Fruit fly (Drosophila melanogaster): ENCODE results near the gene Gr97a.

Gr97a gene

DNA sequence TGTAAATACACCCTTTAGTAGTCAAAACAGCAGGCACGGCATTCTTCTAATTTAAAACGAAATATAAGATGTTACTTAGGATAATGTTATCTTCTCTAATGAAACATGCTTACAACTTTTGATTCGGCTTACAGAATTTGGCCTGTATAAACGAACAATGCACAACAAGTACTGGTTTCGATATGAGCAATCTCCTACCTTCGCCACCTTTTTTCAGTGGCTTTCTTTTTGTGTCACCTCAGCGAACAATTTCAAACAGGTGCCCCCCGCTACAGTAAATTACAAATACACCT, 2.0 kb upstream of the Gr97a start:
- no peak for TF ChIP-seq noc (tag; optimal IDR thresholded peaks at IDR 0.05)

DNA sequence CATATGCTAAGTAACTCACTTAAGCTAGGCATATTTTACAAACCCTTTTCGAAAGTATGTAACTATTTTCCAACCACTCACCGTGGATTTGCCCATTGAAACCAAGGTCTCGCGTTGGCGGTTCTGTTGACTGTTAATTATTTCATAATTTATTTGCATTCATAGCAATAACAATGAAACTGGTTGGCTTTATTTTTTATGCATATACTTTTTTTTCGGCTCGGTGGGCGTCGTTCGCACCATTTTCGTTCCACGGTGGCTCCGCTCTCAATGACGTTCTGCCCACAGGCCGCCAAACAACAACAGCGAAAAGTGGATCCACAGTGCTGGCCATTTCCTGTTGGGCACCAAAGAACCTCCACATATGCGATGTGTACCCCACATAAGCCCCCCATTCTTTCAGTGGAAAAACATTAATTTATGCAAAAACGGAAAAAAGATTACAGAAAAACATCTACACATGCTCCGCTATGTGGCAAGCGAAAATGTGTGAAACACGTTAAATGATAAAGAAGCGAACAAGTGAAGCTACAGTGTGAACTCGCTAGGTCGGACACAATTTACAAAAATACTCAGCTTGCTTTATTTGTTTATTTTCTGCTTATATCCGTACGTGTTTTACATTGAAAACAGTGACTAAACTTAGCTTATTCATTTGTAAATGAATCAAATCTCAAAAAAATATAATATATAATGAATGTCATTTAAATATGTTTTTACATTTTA, 1.5 kb upstream of the Gr97a start:
- TF ChIP-seq noc (tag; optimal IDR thresholded peaks at IDR 0.05), result peak; percentile 41

DNA sequence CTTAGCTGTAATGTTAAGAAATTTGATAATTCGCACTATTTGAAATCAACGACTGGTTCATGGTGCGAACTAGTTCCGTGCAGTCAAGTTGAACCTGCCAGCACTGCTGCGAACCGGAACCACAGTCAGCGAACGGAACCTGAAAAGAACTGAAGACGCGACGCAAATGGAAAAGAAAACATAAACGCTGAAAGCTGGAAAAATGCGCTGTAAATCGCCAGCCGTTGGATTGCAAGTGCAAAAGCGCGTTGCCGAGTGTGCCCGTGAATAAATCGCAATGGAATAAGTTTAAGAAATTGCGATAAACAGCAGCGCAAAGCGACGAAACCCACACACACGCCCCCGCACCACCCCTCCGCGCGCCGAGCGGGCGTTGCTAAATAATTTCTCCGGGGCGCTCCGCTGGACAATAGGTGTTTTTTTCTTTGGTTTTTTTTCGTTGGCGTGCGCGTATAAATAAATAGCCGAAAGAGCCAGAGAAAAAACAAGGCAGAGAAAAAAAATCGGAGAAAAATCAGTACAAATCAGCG, 574 bp upstream of the Gr97a start, which contains the start of gene CG5521:
Gene CG5521, plus strand, starts transcription at position 137 of the 530 bp plus-strand sequence.
- TF ChIP-seq noc (tag; optimal IDR thresholded peaks at IDR 0.05), result peak; percentile 20

DNA sequence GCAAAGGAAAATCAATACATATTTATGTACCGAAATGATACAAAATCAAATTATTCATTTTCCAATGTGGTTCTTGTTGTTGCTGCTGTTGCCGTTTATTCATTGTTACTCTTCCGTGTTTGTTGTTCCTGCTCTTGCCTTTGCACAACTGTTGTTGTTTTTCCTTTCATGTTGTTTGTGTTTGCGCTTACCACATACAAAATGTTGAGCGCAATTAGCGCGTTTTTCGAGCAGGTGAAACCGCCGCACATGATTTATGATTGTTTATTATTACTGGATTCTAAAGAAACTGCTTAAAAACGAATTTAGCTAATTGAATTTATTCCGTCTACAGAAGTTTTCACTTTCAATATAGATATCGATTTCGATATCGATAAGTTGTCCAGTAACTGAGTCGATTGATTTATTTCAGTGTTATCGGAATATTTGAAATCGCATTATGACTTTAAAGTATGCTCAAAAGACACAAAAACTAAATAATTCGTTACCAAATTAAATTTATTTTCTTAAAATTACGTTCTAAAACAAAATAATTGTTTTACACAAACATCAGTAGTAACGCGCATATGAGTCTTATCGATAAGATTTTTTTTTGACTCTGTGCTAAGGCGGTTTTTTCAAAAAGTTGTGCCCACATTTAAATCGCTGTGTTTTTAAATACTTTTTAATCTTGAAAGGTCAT, 1.7 kb downstream of the Gr97a start, which contains the start of gene Tsp97E:
Gene Tsp97E, minus strand, starts transcription at position 366 of the 682 bp plus-strand sequence.
- no peak for TF ChIP-seq noc (tag; optimal IDR thresholded peaks at IDR 0.05)

DNA sequence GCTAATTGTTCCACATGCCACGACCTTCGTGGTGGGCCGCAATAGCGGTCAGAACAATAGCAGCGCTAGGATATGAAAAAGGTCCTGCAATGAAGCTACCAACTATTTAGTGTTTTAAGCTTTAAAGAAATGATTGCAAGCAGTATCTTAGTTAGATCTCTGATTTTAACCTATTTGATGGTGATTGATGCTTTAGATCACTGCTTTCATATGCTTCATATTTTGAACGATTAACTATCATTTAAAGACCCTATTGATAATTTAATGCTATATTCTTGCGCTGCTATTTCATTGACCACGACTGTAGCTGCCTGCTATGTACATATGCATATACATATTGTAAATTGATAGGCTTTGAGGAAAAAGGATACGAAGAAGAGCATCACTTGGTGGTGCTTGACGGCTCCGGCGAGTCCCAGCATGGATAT, 2.5 kb downstream of the Gr97a start:
- peak; percentile 88 for TF ChIP-seq noc (tag; optimal IDR thresholded peaks at IDR 0.05)

DNA sequence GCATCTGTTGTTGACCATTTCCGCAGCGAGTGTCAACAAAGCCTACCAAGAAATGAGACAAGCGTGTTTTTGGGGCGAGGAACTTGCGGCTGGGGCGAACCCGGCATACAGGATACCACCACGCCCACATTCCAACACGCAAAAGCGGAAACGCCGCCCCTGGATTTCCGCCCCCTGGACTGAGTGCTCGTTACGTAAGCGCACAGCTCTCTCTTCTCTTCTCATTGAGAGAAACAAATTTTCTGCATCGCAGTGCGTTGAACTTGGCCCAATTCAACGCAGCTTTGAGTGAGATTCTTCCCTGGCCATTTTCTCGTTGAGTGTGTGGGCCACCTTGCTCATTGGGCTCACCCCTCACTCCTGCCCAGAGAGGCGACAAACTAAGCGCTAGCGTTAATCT, 5.8 kb downstream of the Gr97a start:
- TF ChIP-seq noc (tag; optimal IDR thresholded peaks at IDR 0.05), result no peak

DNA sequence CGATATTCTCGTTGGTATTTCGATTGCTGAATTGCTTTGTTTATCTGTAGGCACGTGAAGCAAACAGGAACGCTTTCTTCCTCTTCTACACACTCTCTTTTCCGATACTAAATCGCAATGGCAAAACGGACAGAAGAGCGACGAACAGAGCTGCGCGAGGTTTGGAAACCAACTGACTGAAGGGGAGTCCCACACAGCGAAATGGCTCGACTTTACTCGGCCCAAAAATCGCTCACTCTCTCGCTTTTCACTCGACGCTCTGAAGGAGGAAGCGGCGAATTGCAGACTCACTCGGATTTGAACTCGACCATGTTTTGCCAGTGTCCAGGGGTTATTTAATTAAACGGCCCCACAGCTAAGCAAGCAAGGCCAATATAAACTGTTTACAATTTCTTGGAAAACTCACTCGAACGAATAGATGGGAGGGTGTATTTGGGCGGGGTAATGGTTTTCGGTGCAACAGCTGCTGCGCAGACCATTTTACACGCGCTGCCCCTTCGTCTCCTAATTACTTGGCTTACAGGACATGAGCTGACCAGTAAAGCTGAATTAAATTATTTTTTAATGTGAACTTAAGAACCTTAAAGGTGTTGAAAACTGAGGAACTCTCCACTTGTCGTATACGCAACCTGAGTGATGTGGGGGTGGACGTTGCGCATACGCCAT, 7.8 kb downstream of the Gr97a start, which contains the start of gene CG6330:
Gene CG6330, minus strand, starts transcription at position 178 of the 666 bp plus-strand sequence.
- TF ChIP-seq noc (tag; optimal IDR thresholded peaks at IDR 0.05), result no peak

DNA sequence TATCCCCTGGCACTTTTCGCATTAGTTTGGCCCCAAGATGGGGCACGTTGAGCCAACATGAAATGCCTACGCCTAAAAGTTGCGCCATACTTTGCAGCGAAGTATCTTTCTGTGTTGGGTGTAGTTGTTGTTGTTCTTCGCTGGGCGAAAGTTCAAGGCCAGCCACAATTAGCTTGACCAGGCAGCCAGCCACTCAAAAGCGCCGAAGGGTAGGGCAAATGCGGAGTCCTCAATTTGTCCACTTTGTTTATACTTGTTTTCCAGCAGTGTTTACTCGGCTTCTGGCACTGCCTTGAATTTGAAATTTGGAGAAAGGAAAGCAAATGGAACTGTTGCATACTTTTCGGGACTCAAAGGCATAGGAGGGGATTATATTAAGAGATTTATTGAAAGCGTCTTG, 9.2 kb downstream of the Gr97a start:
- no peak for TF ChIP-seq noc (tag; optimal IDR thresholded peaks at IDR 0.05)

DNA sequence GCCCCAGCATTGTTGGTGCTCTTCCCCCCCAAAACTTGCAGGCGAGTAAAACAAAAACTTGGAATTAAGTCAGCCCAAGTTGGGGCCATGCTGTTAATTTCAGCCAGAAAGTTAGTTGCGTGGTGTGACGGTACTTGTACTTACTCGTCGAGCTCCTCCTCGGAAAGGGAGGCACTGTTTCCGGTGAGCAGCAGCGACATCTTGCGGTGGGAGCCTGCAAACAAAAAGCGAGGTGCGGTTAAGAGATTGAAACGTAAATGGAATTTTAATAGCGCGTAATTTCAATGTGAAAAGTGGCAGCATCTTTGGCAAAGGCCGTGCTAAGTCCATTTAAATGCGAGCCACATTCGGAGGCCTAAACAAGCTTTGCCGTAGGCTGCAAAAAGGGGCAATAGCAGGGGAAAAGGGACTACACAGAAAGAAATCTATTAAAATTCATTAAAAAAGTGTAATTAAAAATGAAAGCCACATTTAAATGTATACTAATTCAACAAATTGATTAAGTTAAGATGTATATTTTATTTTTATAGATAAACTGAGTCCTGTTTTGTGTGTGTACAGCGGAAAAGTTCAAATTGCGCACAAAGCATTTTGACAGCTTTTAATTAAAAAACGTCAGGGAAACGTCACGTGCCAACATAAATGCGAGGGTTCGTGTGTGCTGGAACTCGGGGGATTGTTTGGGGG, 9.8 kb downstream of the Gr97a start:
- TF ChIP-seq noc (tag; optimal IDR thresholded peaks at IDR 0.05), result no peak

DNA sequence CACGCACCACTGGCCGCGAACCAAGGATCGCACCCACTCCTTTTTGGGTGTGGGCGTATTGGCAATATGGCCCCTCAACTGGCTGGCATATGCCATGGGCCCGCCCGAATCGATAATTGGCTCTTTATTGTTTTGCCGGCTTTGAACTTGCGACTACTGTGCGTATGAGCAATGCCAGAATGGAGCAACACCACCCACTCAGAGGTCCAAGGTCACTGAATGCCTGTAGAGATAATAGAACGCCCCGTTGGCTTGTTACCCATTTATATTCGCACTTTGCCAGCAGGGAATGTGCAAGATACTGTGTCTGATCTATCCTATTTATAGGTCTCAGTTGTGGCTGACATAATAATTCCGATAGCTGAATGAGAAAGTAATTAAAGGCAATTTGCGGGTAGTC, 10.8 kb downstream of the Gr97a start:
- TF ChIP-seq noc (tag; optimal IDR thresholded peaks at IDR 0.05), result no peak

DNA sequence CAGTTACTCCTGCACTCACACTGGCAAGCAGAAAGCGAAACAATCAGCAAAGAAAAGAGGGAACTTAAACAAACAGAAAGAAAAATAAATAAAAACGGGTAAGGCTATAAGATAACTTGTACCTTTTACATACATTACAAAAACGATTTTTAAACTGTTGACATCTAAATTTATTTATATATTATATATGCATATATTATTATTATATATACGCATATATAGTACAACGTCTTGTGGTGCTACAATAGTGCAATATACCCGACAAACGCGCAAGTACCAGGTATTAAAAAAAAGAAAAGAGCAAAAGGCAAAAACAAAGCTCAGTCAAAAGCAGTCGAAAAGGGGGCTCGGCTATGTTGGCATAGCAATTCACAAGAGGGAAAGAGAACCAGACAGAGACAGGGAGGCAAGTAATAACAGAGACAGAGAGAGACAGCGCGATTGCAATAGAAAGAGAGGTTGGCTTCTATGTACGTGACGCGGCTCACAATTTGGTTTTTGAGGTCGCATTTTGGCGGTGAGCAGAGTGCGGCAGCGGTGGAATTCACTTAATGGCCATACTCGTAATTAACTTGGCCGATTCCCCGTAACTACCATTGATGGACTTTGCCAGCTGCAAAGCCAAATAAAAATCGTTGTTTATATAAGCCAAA, 12.1 kb downstream of the Gr97a start:
- peak; percentile 64 for TF ChIP-seq noc (tag; optimal IDR thresholded peaks at IDR 0.05)

DNA sequence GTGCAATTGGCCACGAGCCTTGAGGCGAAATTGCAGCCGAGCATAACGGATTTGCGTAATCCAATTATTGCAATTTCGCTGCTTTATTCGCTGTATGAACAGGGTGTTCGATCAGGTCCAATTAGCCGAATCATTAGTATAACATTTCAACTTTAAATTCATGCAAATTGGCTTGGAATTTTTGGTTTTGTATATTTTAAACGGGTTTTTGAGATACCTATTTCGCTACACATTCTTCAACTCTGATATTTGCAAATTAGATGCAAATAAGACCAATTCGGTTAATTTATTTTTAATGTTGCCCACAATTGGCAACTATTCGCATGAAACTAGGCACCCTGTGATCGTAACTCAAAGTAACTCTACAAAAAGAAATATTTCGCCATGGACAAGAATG, 12.8 kb downstream of the Gr97a start:
- peak; percentile 61 for TF ChIP-seq noc (tag; optimal IDR thresholded peaks at IDR 0.05)

DNA sequence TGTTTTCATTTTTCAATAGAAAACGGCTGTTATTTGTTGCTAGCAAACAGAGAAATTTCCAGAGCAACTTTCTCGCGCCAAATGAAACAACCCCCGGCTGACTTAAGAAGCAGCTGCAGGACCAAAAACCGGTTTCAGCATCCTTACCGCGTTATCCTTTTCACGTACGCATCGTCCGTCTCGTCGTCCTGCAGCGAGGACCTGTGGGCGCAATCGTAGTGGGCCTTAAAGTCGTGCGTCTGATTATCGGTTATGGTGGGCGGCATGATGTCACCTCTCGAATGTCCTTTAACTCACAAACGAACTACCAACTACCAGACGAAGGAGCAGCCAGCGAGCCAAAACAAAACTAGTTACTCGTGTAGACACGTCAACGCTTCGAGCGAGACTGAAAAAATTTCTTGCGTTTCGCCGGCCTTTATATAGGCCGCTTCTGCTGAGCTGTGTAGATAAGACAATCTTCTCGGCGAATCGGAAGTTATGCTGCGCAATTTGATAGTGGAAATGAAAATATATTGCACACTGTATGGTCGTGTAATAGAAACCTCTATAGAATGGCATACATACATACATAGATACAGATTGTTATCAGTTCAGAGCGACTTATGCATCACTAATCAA, 13.3 kb downstream of the Gr97a start:
- no peak for TF ChIP-seq noc (tag; optimal IDR thresholded peaks at IDR 0.05)

DNA sequence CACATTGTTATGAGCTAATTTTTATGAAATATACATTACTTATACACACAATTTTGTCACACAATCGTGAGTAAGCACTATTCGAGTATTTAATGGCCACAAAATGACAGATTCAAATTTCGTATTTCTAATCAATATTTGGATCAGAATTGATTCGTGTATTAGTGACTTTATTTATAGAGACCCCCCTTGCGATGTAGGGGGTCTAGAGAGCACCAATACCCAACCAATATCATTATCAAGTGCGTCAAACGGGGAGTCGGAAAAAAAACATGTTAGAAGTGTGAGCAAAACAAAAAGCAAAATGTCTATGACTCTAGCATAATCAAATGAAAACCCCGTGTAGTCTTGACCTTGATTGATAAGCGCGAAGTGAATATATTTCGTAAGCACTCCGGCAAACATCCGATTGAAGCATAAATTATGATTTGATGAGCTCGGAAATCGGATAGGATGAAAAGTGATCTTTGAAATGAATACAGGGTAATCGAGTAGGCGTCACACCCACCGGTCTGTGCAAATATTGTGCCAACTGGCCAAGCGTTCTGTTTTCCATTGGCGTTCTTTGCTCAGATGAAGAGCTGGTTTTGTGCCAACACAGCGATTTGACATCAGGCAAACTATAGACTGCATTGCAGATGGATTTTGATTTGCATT, 14.0 kb downstream of the Gr97a start:
- TF ChIP-seq noc (tag; optimal IDR thresholded peaks at IDR 0.05), result peak; percentile 74

All from whole organism, larva.